Worm (Caenorhabditis elegans) whole organism, early embryonic: ENCODE measurements around the gene F14D7.14.
"Not testable (repeated sequence)": the region's sequence is repeated elsewhere in the genome, so short reads cannot be mapped to it uniquely, and the experiment has no call there.

Source experiments
- B0310.2 ChIP-seq: sonication (generic microtip); optimal IDR thresholded peaks from 2 replicates; lab custom pipeline; 2016; ENCODE audit warnings: mild to moderate bottlenecking, missing genetic modification characterization, missing compliant biosample characterization
- F13C5.2 ChIP-seq: sonication (generic microtip); optimal IDR thresholded peaks from 2 replicates; lab custom pipeline; 2017; ENCODE audit warnings: mild to moderate bottlenecking, missing genetic modification characterization, inconsistent platforms, missing compliant biosample characterization
- aly-1 ChIP-seq: sonication (generic microtip); optimal IDR thresholded peaks from 2 replicates; lab custom pipeline; 2016; ENCODE audit warnings: missing genetic modification characterization, missing compliant biosample characterization
- ama-1 ChIP-seq: fragments of 150-350 bp; optimal IDR thresholded peaks from 2 replicates; lab custom pipeline; 2014
- ceh-13 ChIP-seq: fragments of 200-800 bp; sonication (Bioruptor generic); optimal IDR thresholded peaks from 2 replicates; lab custom pipeline; 2018; ENCODE audit warnings: mild to moderate bottlenecking, missing genetic modification characterization, missing compliant biosample characterization
- ceh-36 ChIP-seq: sonication (generic microtip); optimal IDR thresholded peaks from 2 replicates; lab custom pipeline; 2016; ENCODE audit warnings: missing genetic modification characterization, inconsistent platforms, missing compliant biosample characterization
- ets-7 ChIP-seq: sonication (generic microtip); optimal IDR thresholded peaks from 2 replicates; lab custom pipeline; 2016; ENCODE audit warnings: missing genotype, missing genetic modification characterization, missing compliant biosample characterization
- flt-1 ChIP-seq: fragments of 200-800 bp; sonication (Bioruptor generic); IDR thresholded peaks from 2 replicates; pipeline ENCODE4 v1.3.6; 2022; ENCODE audit warnings: missing genetic modification characterization, missing compliant biosample characterization
- hmbx-1 ChIP-seq: sonication (generic microtip); optimal IDR thresholded peaks from 2 replicates; lab custom pipeline; 2016; ENCODE audit warnings: mild to moderate bottlenecking, missing genetic modification characterization, missing compliant biosample characterization
- hmg-4 ChIP-seq: fragments of 200-800 bp; sonication (Bioruptor generic); optimal IDR thresholded peaks from 2 replicates; lab custom pipeline; 2018; ENCODE audit warnings: mild to moderate bottlenecking, missing genetic modification characterization, missing compliant biosample characterization
- hnd-1 ChIP-seq: sonication (generic microtip); optimal IDR thresholded peaks from 2 replicates; lab custom pipeline; 2016; ENCODE audit warnings: missing genetic modification characterization, missing compliant biosample characterization
- pes-1 ChIP-seq: fragments of 200-800 bp; sonication (Bioruptor generic); IDR thresholded peaks from 2 replicates; pipeline ENCODE4 v1.3.6; 2022; ENCODE audit warnings: missing genetic modification reagents, missing genetic modification characterization, missing compliant biosample characterization
- scrt-1 ChIP-seq: fragments of 200-800 bp; sonication (Bioruptor generic); IDR thresholded peaks from 2 replicates; pipeline ENCODE4 v1.3.6; 2022; ENCODE audit warnings: missing genetic modification characterization, missing compliant biosample characterization
- sea-1 ChIP-seq: fragments of 200-800 bp; sonication (Bioruptor generic); conservative IDR thresholded peaks from 2 replicates; pipeline ENCODE4 v1.3.6; 2022; ENCODE audit warnings: missing genetic modification characterization, missing compliant biosample characterization
- tbx-11 ChIP-seq: fragments of 200-800 bp; sonication (Bioruptor generic); IDR thresholded peaks from 2 replicates; pipeline ENCODE4 v1.3.6; 2022; ENCODE audit warnings: missing genetic modification characterization, missing compliant biosample characterization
- tbx-37 ChIP-seq: fragments of 200-800 bp; sonication (Bioruptor generic); conservative IDR thresholded peaks from 2 replicates; pipeline ENCODE4 v1.3.6; 2022; ENCODE audit warnings: missing genetic modification reagents, missing genetic modification characterization, missing compliant biosample characterization
- tra-4 ChIP-seq: sonication (generic microtip); optimal IDR thresholded peaks from 2 replicates; lab custom pipeline; 2017; ENCODE audit warnings: missing genetic modification characterization, missing compliant biosample characterization

The F14D7.14 gene

DNA sequence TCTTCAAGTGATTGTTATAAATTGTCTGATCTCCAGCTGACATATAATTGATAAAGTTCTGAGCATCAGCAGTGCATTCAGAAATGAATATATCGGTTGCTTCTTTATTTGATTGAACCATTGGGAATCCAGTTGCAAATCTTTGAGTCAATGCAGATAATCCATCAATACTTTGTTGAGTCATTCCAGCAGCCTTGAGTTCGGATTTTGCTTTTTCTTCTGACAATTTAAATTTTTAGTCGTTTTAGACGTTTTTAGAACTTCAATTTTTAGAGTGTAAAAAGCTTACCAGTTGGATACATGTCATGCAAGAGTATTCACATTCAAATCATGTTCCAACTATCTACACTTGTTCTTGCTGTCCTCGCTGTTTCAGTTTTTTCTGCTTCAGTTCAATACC, at the start of gene F14D7.14:
Gene F14D7.14 (plus strand): TSS at position 301 of the 400 bp plus-strand sequence.
- TF ChIP-seq tra-4 (tag; lab: Kevin White, UChicago); ceh-13 (GFP tag; lab: Kevin White, UChicago); tbx-11: not testable (repeated sequence)

DNA sequence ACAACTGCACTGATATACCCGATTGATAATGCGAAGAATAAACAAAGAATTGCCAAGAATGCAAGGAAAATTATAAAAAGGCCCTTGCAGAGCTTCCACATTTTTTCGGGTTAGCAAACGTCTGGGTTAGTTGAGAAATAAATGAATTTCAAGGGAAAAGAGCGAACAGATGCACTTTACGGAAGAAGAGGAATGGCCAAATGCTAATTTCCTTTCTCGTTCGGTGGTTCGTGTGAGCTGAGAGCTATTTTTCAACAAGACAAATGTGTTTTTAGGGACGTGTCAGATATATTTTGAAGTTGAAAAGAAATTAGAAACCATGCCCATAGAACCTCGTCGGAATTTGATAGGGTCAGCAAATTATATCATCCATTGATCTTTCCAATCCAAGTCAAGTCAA, 48.9 kb upstream of the F14D7.14 start, which contains the start of gene F40G12.2:
Gene F40G12.2 (minus strand): TSS at position 101 of the 400 bp plus-strand sequence.
- TF ChIP-seq hmg-4 (GFP tag; lab: Kevin White, UChicago) (no peak), aly-1 (no peak), flt-1 (GFP tag; lab: Robert Waterston, UW) (no peak)

DNA sequence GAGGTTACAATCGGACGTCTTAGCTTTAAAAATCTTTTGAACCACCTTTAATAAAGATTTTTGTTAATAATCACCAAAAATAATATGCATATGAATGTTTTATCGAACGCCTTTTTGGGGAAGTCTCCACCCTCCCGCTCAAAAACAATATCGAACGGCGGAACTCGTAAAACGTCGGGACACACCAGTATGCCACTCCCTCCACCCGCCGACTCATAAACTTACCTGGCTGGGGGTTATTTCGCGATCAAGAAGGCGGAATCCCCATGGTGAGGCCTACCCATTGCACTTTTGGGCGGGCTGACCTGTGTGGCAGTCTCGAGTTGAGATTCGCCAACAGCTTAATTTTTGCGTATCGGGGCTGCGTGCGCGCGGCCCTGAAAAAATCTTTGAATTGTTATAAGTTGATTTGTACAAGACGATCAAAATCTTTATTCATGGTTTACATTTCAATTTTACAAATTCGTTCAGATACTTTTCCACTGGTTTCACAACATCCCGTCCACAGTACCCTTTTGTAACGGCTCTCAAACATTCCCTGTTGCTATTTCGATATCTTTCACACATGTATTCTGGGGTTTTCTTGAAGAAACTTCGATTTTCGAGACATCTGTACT, 42.3 kb upstream of the F14D7.14 start:
- no peak for TF ChIP-seq ets-7 (tag; lab: Kevin White, UChicago)
- TF ChIP-seq F13C5.2 (tag; lab: Kevin White, UChicago), result no peak
- TF ChIP-seq ama-1 (lab: Kevin White, UChicago), result no peak
- no peak for TF ChIP-seq tra-4 (tag; lab: Kevin White, UChicago)

DNA sequence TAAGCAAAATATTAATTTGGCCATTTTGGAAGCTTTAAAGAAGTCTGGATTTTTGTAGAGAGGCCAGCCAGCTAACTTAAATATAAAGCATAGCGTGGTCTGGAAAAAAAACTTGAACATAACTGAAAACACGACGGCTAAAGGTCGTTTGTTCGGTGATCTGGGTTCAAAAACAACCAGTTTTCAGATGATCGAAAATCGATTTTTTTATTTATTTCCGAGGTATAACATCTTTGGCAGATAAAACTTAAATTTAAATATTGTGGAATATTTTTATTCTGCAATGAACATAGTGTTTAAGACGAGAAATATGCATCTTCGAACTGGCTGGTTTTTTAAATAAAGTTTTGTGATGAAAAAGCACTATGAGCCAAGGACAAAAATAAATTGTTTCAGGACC, 41.1 kb upstream of the F14D7.14 start, which contains the start of gene F40G12.4:
Gene F40G12.4 (minus strand): TSS at position 101 of the 400 bp plus-strand sequence.
- no peak for TF ChIP-seq scrt-1 (GFP tag; lab: Robert Waterston, UW)
- TF ChIP-seq hnd-1 (tag; lab: Kevin White, UChicago), result no peak
- no peak for TF ChIP-seq hmbx-1 (tag; lab: Kevin White, UChicago)
- no peak for TF ChIP-seq tbx-37 (GFP tag; lab: Robert Waterston, UW)

DNA sequence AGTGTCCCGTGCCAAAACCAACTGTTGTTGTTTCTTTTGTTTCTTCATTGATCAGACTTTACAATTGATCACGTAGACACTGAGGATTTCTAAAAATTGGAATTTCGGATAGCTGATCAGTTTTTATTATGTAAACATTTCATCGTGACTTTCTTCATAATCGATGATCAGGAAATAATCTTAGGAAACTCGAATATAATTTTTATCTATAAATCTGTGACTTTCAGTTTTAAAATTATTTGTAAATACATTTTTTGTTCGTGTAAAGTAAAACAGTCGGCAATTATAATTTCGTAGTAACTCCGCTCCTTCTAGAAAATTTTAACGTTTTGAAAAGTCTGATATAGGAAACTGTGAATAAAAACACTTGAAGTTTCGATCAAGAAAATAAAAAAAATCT, 39.0 kb upstream of the F14D7.14 start, which contains the start of gene F40G12.5:
Gene F40G12.5 (minus strand): TSS at position 101 of the 400 bp plus-strand sequence.
- no peak for TF ChIP-seq F13C5.2 (tag; lab: Kevin White, UChicago)
- TF ChIP-seq ets-7 (tag; lab: Kevin White, UChicago), result no peak
- TF ChIP-seq tra-4 (tag; lab: Kevin White, UChicago), result no peak
- no peak for TF ChIP-seq ceh-36 (tag; lab: Kevin White, UChicago)
- TF ChIP-seq flt-1 (GFP tag; lab: Robert Waterston, UW), result no peak
- no peak for TF ChIP-seq aly-1
- no peak for TF ChIP-seq tbx-11
- no peak for TF ChIP-seq scrt-1 (GFP tag; lab: Robert Waterston, UW)
- no peak for TF ChIP-seq hmbx-1 (tag; lab: Kevin White, UChicago)
- no peak for TF ChIP-seq ceh-13 (GFP tag; lab: Kevin White, UChicago)

DNA sequence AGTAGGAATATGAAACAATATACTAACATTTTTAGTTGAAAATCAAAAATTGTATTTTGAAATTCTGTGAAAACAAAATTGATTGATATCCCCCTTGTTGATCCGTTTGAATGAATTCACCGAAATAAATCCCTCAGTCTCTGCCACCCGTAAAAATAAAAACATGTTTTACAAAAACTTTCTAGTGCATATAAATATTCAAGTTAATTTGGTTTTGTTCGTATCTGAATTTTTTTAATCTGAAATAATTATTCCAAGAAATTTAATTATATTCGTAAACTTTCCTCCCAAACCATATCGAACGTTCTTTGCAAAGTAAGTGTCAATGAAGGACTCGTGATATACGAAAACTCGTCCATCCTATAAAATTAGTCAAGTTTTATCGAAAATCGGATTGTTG, 36.7 kb upstream of the F14D7.14 start, which contains the start of gene F40G12.6:
Gene F40G12.6 (minus strand): TSS at position 101 of the 400 bp plus-strand sequence.
- TF ChIP-seq tbx-37 (GFP tag; lab: Robert Waterston, UW) (no peak), ceh-36 (tag; lab: Kevin White, UChicago) (no peak), aly-1 (no peak), ets-7 (tag; lab: Kevin White, UChicago) (no peak), hnd-1 (tag; lab: Kevin White, UChicago) (no peak), sea-1 (GFP tag; lab: Robert Waterston, UW) (no peak), flt-1 (GFP tag; lab: Robert Waterston, UW) (no peak), ceh-13 (GFP tag; lab: Kevin White, UChicago) (no peak), F13C5.2 (tag; lab: Kevin White, UChicago) (no peak), tbx-11 (no peak), hmbx-1 (tag; lab: Kevin White, UChicago) (no peak)

DNA sequence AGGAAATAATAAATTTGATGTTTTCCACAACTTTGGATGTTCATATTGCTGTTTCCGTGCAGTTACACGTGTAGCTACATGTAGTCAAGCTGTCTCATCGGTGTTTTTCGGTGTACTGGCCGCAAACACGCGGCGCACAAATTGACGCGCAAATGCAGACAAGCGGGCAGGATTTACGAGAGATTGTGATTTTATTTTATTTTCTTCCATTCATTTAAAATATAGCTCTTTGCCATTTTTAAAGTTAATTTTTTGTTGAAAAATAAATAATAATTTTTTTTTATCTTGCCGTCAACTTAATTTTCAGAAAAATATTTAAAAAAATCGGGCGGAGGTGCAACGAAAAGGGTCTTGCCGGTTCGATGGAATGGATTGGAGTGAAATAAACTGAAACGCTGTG, 35.5 kb upstream of the F14D7.14 start, which contains the start of gene F40G12.7:
Gene F40G12.7 (plus strand): TSS at position 301 of the 400 bp plus-strand sequence.
- TF ChIP-seq pes-1 (GFP tag; lab: Robert Waterston, UW); B0310.2 (tag; lab: Kevin White, UChicago); sea-1 (GFP tag; lab: Robert Waterston, UW): not testable (repeated sequence)

DNA sequence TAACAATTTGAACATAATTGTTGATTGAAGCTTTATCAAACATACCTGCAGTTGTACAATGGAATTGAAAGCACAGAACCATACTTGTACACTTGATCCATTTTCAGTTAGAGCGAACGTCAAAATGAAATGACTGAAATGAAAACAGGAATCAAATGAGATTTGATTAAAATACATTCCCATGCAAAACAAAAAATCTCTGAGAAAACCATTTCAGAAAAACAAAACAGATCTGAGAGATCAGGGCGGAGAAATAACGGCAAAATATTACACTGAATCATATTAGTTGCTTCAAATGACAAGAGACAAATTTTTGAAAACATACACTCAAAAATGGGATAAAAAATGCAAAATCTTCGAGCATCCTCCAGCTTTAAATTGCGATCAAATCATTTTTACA, 30.0 kb upstream of the F14D7.14 start, which contains the start of gene srt-33:
Gene srt-33 (minus strand): TSS at position 101 of the 400 bp plus-strand sequence.
- TF ChIP-seq F13C5.2 (tag; lab: Kevin White, UChicago) (no peak), B0310.2 (tag; lab: Kevin White, UChicago) (no peak), scrt-1 (GFP tag; lab: Robert Waterston, UW) (no peak), flt-1 (GFP tag; lab: Robert Waterston, UW) (no peak), ama-1 (lab: Kevin White, UChicago) (no peak), tbx-11 (no peak), tra-4 (tag; lab: Kevin White, UChicago) (no peak), aly-1 (no peak), tbx-37 (GFP tag; lab: Robert Waterston, UW) (no peak), ceh-13 (GFP tag; lab: Kevin White, UChicago) (no peak), pes-1 (GFP tag; lab: Robert Waterston, UW) (no peak), ets-7 (tag; lab: Kevin White, UChicago) (no peak), hnd-1 (tag; lab: Kevin White, UChicago) (no peak), hmg-4 (GFP tag; lab: Kevin White, UChicago) (no peak), sea-1 (GFP tag; lab: Robert Waterston, UW) (no peak), hmbx-1 (tag; lab: Kevin White, UChicago) (no peak), ceh-36 (tag; lab: Kevin White, UChicago) (no peak)
